Worm (Caenorhabditis elegans): ENCODE results near the gene C12D8.13.

C12D8.13 gene

DNA sequence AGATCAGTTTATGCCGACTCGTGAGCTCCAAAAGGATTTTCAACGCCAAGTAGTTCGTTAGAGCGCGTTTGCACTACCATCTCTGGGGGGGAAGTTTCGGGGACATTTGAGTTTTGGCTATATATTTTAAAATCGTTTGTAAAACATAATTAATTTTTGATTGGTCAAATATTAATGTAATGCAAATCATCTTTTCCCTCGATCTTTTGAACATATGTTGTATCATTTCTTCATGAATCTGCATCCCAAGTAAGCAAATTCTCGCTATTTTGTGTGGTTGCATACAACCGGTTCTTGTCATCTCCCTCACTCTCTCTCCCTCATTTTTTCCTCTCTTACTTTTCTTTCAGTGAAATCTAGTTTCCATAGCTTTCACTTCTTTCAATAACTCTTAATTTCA, 42.3 kb downstream of the C12D8.13 start (continued):
- TF ChIP-seq nhr-10 (tag; optimal IDR thresholded peaks at IDR 0.05) (no peak), lsy-2 (tag; optimal IDR thresholded peaks at IDR 0.05) (peak in 1 of 2 experiments; percentile 64), nhr-48 (tag; optimal IDR thresholded peaks at IDR 0.05) (no peak), lim-7 (GFP tag; IDR thresholded peaks at IDR 0.05) (no peak), madf-5 (GFP tag; IDR thresholded peaks at IDR 0.05) (no peak), mdt-29 (GFP tag; IDR thresholded peaks at IDR 0.05) (no peak), jun-1 (tag; optimal IDR thresholded peaks at IDR 0.05) (no peak), ceh-32 (tag; optimal IDR thresholded peaks at IDR 0.05; ENCODE audit: poor library complexity) (no peak), mep-1 (tag; optimal IDR thresholded peaks at IDR 0.05) (peak; percentile 63), nhr-237 (tag; optimal IDR thresholded peaks at IDR 0.05) (no peak), ceh-20 (GFP tag; IDR thresholded peaks at IDR 0.05) (no peak), dve-1 (tag; optimal IDR thresholded peaks at IDR 0.05; ENCODE audit: insufficient read depth) (peak; percentile 60), nhr-11 (tag; optimal IDR thresholded peaks at IDR 0.05) (peak; percentile 33), set-16 (GFP tag; IDR thresholded peaks at IDR 0.05) (no peak), dpl-1 (GFP tag; optimal IDR thresholded peaks at IDR 0.05) (peak; percentile 27), spr-3 (GFP tag; optimal IDR thresholded peaks at IDR 0.05) (no peak), nhr-28 (tag; optimal IDR thresholded peaks at IDR 0.05) (peak; percentile 40), sdz-12 (GFP tag; optimal IDR thresholded peaks at IDR 0.05) (no peak), egl-43 (GFP tag; IDR thresholded peaks at IDR 0.05) (0 out of 2 replicates have a peak, but pooled peaks have one; percentile 25), mes-2 (tag; optimal IDR thresholded peaks at IDR 0.05; ENCODE audit: poor library complexity, severe bottlenecking) (peak; percentile 38), zip-11 (GFP tag; IDR thresholded peaks at IDR 0.05) (no peak), dmd-9 (GFP tag; IDR thresholded peaks at IDR 0.05) (no peak), zag-1 (tag; optimal IDR thresholded peaks at IDR 0.05) (peak; percentile 32)

DNA sequence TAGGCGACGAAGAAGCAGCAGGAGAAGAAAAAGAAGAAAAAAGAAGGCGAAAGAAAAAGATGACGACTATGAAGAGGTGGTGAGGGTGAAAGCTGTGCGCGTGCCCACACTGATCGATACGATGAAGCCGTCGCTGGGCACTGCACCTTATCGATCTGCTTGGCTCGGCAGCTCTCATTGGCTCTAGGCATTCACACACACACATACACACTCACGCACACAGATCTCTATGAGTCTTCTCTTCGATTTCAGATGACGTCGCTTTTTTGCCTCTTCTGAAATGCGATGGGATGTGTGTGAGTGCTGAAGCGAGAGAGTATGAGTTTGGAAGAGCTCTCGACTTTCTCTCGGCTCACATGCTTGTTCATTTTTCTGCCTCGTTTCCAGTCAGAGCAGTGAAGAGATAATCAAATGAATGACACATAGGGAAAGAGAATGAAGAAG, 45.9 kb downstream of the C12D8.13 start:
- TF ChIP-seq dmd-8 (GFP tag; IDR thresholded peaks at IDR 0.05) (no peak), madf-5 (GFP tag; IDR thresholded peaks at IDR 0.05) (no peak), ceh-32 (tag; optimal IDR thresholded peaks at IDR 0.05; ENCODE audit: poor library complexity) (no peak), nhr-41 (GFP tag; IDR thresholded peaks at IDR 0.05) (no peak), lin-13 (GFP tag; optimal IDR thresholded peaks at IDR 0.05) (no peak), lim-7 (GFP tag; IDR thresholded peaks at IDR 0.05) (no peak), fos-1 (tag; optimal IDR thresholded peaks at IDR 0.05) (no peak), nhr-48 (tag; optimal IDR thresholded peaks at IDR 0.05) (peak; percentile 25), D1046.2 (GFP tag; IDR thresholded peaks at IDR 0.05) (no peak), sdz-12 (GFP tag; optimal IDR thresholded peaks at IDR 0.05) (no peak), aha-1 (tag) (peak; percentile 100), cey-2 (tag; optimal IDR thresholded peaks at IDR 0.05; ENCODE audit: borderline replicate concordance, insufficient read depth) (no peak), nhr-42 (GFP tag; IDR thresholded peaks at IDR 0.05) (0 out of 2 replicates have a peak, but pooled peaks have one; percentile 15), zfp-3 (GFP tag; conservative IDR thresholded peaks at IDR 0.05) (no peak), zip-11 (GFP tag; IDR thresholded peaks at IDR 0.05) (no peak), ceh-20 (GFP tag; IDR thresholded peaks at IDR 0.05) (peak; percentile 58; the same call in 1 of the 2 replicates), mdt-29 (GFP tag; IDR thresholded peaks at IDR 0.05) (0 out of 2 replicates have a peak, but pooled peaks have one; percentile 25), gei-8 (GFP tag; optimal IDR thresholded peaks at IDR 0.05) (no peak), nhr-11 (tag; optimal IDR thresholded peaks at IDR 0.05) (peak; percentile 86), daf-8 (GFP tag; IDR thresholded peaks at IDR 0.05) (no peak), egl-27 (tag; optimal IDR thresholded peaks at IDR 0.05) (no peak), F37D6.2 (tag; optimal IDR thresholded peaks at IDR 0.05) (peak; percentile 84), attf-4 (tag; optimal IDR thresholded peaks at IDR 0.05) (no peak), vab-7 (GFP tag; IDR thresholded peaks at IDR 0.05) (0 out of 2 replicates have a peak, but pooled peaks have one; percentile 33), lsy-2 (tag; optimal IDR thresholded peaks at IDR 0.05) (peak; percentile 62 to 85), mxl-2 (GFP tag; conservative IDR thresholded peaks at IDR 0.05) (no peak), jun-1 (tag; optimal IDR thresholded peaks at IDR 0.05) (no peak), hlh-11 (tag; optimal IDR thresholded peaks at IDR 0.05) (peak; percentile 56), F44E2.7 (GFP tag; IDR thresholded peaks at IDR 0.05) (no peak), nhr-10 (tag; optimal IDR thresholded peaks at IDR 0.05) (no peak), madf-9 (GFP tag; conservative IDR thresholded peaks at IDR 0.05) (no peak), lin-15B (tag; optimal IDR thresholded peaks at IDR 0.05) (no peak), fkh-10 (GFP tag; optimal IDR thresholded peaks at IDR 0.05) (peak; percentile 98), Y5F2A.4 (GFP tag; optimal IDR thresholded peaks at IDR 0.05) (no peak), hmg-1.1 (GFP tag; IDR thresholded peaks at IDR 0.05) (peak; percentile 82), nhr-102 (tag; optimal IDR thresholded peaks at IDR 0.05) (no peak), unc-130 (GFP tag; optimal IDR thresholded peaks at IDR 0.05) (no peak), mes-2 (tag; optimal IDR thresholded peaks at IDR 0.05; ENCODE audit: poor library complexity, severe bottlenecking) (peak; percentile 34), nhr-28 (tag; optimal IDR thresholded peaks at IDR 0.05) (no peak)
